Worm (Caenorhabditis elegans) whole organism, L4 larva: ENCODE measurements around the gene unc-104.

Experiments
- D1046.2 ChIP-seq: fragments of 200-800 bp; sonication (Bioruptor generic); IDR thresholded peaks from 2 replicates; pipeline ENCODE4 v1.3.6; 2022; ENCODE audit warnings: missing genetic modification characterization, missing compliant biosample characterization
- F26F4.8 ChIP-seq: fragments of 200-800 bp; sonication (Bioruptor generic); conservative IDR thresholded peaks from 2 replicates; pipeline ENCODE4 v1.3.6; 2022; ENCODE audit warnings: missing genetic modification characterization, missing compliant biosample characterization
- F37D6.2 ChIP-seq: sonication (generic microtip); optimal IDR thresholded peaks from 2 replicates; lab custom pipeline; 2016; ENCODE audit warnings: mild to moderate bottlenecking, missing genetic modification characterization, missing compliant biosample characterization
- F49E8.2 ChIP-seq: sonication (generic microtip); optimal IDR thresholded peaks from 2 replicates; lab custom pipeline; 2016; ENCODE audit warnings: missing compliant biosample characterization, mild to moderate bottlenecking, missing genetic modification characterization, borderline replicate concordance
- T20F7.1 ChIP-seq: fragments of 200-800 bp; sonication (Bioruptor generic); optimal IDR thresholded peaks from 2 replicates; lab custom pipeline; 2018; ENCODE audit warnings: mild to moderate bottlenecking, missing genetic modification characterization, missing compliant biosample characterization
- Y5F2A.4 ChIP-seq: fragments of 200-800 bp; sonication (Bioruptor generic); optimal IDR thresholded peaks from 2 replicates; lab custom pipeline; 2018; ENCODE audit warnings: mild to moderate bottlenecking, missing genetic modification characterization, missing compliant biosample characterization
- aha-1 ChIP-seq: fragments of 150-350 bp; peaks from one replicate; lab custom pipeline; 2014; ENCODE audit warnings: missing biosample characterization, missing genetic modification characterization
- attf-4 ChIP-seq: sonication (generic microtip); optimal IDR thresholded peaks from 3 replicates; lab custom pipeline; 2017; ENCODE audit warnings: missing biosample characterization, missing genetic modification characterization
- ceh-20 ChIP-seq: fragments of 200-800 bp; sonication (Bioruptor generic); IDR thresholded peaks from 2 replicates; pipeline ENCODE4 v1.3.6; 2022; ENCODE audit warnings: missing genetic modification reagents, missing genetic modification characterization, missing compliant biosample characterization
- ces-1 ChIP-seq: fragments of 150-350 bp; sonication (generic microtip); optimal IDR thresholded peaks from 4 replicates; lab custom pipeline; 2014; ENCODE audit warnings: missing biosample characterization, missing genetic modification reagents, missing genetic modification characterization
- daf-12 ChIP-seq: fragments of 150-350 bp; optimal IDR thresholded peaks from 2 replicates; lab custom pipeline; 2014; ENCODE audit warnings: missing biosample characterization, missing genetic modification reagents, missing genetic modification characterization
- daf-16 ChIP-seq, 3 experiments: sonication (generic microtip); optimal IDR thresholded peaks; 2 replicates each; lab custom pipeline; 2016 to 2017; ENCODE audit warnings: missing genetic modification characterization in 3 of 3, missing genetic modification reagents in 3 of 3, mild to moderate bottlenecking in 2 of 3, missing compliant biosample characterization in 2 of 3, missing biosample characterization in 1 of 3, moderate library complexity in 1 of 3
- dmd-6 ChIP-seq: fragments of 200-800 bp; sonication (Bioruptor generic); IDR thresholded peaks from 2 replicates; pipeline ENCODE4 v1.3.6; 2022; ENCODE audit warnings: missing genetic modification reagents, missing genetic modification characterization, missing compliant biosample characterization
- dmd-9 ChIP-seq: fragments of 200-800 bp; sonication (Bioruptor generic); IDR thresholded peaks from 2 replicates; pipeline ENCODE4 v1.3.6; 2022; ENCODE audit warnings: missing genetic modification reagents, missing genetic modification characterization, missing compliant biosample characterization
- dve-1 ChIP-seq: sonication (generic microtip); optimal IDR thresholded peaks from 2 replicates; lab custom pipeline; 2017; ENCODE audit warnings: antibody characterized with exemption, mild to moderate bottlenecking, missing genetic modification characterization, missing compliant biosample characterization; ENCODE audit not compliant: insufficient read depth
- fkh-10 ChIP-seq: fragments of 150-350 bp; optimal IDR thresholded peaks from 2 replicates; lab custom pipeline; 2014; ENCODE audit warnings: missing biosample characterization, missing genetic modification reagents, missing genetic modification characterization
- hif-1 ChIP-seq, 2 experiments: sonication (generic microtip); optimal IDR thresholded peaks; 2 replicates each; lab custom pipeline; 2016 to 2017; ENCODE audit warnings: missing compliant biosample characterization in 2 of 2, missing genetic modification characterization in 2 of 2, missing genetic modification reagents in 2 of 2, missing genotype in 2 of 2, mild to moderate bottlenecking in 1 of 2
- hlh-11 ChIP-seq: fragments of 200-800 bp; sonication (Bioruptor generic); optimal IDR thresholded peaks from 2 replicates; lab custom pipeline; 2018; ENCODE audit warnings: mild to moderate bottlenecking, missing genetic modification characterization, missing compliant biosample characterization
- jun-1 ChIP-seq: fragments of 150-350 bp; optimal IDR thresholded peaks from 2 replicates; lab custom pipeline; 2014; ENCODE audit warnings: missing biosample characterization, missing genetic modification reagents, missing genetic modification characterization
- lin-15B ChIP-seq: fragments of 150-350 bp; sonication (generic microtip); optimal IDR thresholded peaks from 3 replicates; lab custom pipeline; 2014; ENCODE audit warnings: missing biosample characterization, missing genetic modification characterization
- lin-38 ChIP-seq: fragments of 200-800 bp; sonication (Bioruptor generic); IDR thresholded peaks from 2 replicates; pipeline ENCODE4 v1.3.6; 2022; ENCODE audit warnings: missing genetic modification reagents, missing genetic modification characterization, missing compliant biosample characterization
- lin-39 ChIP-seq: fragments of 150-350 bp; optimal IDR thresholded peaks from 2 replicates; lab custom pipeline; 2014; ENCODE audit warnings: missing biosample characterization, missing genetic modification reagents, missing genetic modification characterization
- madf-9 ChIP-seq: fragments of 200-800 bp; sonication (Bioruptor generic); conservative IDR thresholded peaks from 2 replicates; pipeline ENCODE4 v1.3.6; 2022; ENCODE audit warnings: missing genetic modification reagents, missing genetic modification characterization, missing compliant biosample characterization
- mdl-1 ChIP-seq, 2 experiments: fragments of 150-350 bp in 1 of 2; sonication (generic microtip) in 1 of 2; optimal IDR thresholded peaks; 2 replicates each; lab custom pipeline; 2014 to 2017; ENCODE audit warnings: missing biosample characterization in 2 of 2, missing genetic modification characterization in 2 of 2
- mep-1 ChIP-seq: fragments of 150-350 bp; sonication (generic microtip); optimal IDR thresholded peaks from 3 replicates; lab custom pipeline; 2014; ENCODE audit warnings: missing biosample characterization, missing genetic modification characterization
- mxl-3 ChIP-seq: fragments of 200-800 bp; sonication (Bioruptor generic); optimal IDR thresholded peaks from 2 replicates; lab custom pipeline; 2018; ENCODE audit warnings: mild to moderate bottlenecking, missing genetic modification characterization, missing compliant biosample characterization
- nhr-102 ChIP-seq: sonication (generic microtip); optimal IDR thresholded peaks from 2 replicates; lab custom pipeline; 2016; ENCODE audit warnings: mild to moderate bottlenecking, missing genetic modification characterization, moderate library complexity, missing compliant biosample characterization
- nhr-11 ChIP-seq: fragments of 150-350 bp; optimal IDR thresholded peaks from 2 replicates; lab custom pipeline; 2014; ENCODE audit warnings: missing biosample characterization, missing genetic modification characterization
- nhr-28 ChIP-seq: fragments of 150-350 bp; optimal IDR thresholded peaks from 2 replicates; lab custom pipeline; 2014; ENCODE audit warnings: missing biosample characterization, missing genetic modification characterization
- nhr-41 ChIP-seq: fragments of 200-800 bp; sonication (Bioruptor generic); IDR thresholded peaks from 2 replicates; pipeline ENCODE4 v1.3.6; 2022; ENCODE audit warnings: missing genetic modification reagents, missing genetic modification characterization, missing compliant biosample characterization
- nhr-42 ChIP-seq: fragments of 200-800 bp; sonication (Bioruptor generic); IDR thresholded peaks from 2 replicates; pipeline ENCODE4 v1.3.6; 2022; ENCODE audit warnings: missing genetic modification characterization, missing compliant biosample characterization
- nhr-77 ChIP-seq: fragments of 150-350 bp; optimal IDR thresholded peaks from 2 replicates; lab custom pipeline; 2014; ENCODE audit warnings: missing biosample characterization, missing genetic modification characterization
- php-3 ChIP-seq: fragments of 200-800 bp; sonication (Bioruptor generic); IDR thresholded peaks from 2 replicates; pipeline ENCODE4 v1.3.6; 2022; ENCODE audit warnings: missing genetic modification reagents, missing genetic modification characterization, missing compliant biosample characterization
- pqm-1 ChIP-seq: sonication (generic microtip); optimal IDR thresholded peaks from 2 replicates; lab custom pipeline; 2017; ENCODE audit warnings: missing biosample characterization, missing genetic modification characterization
- rbr-2 ChIP-seq: sonication (generic microtip); optimal IDR thresholded peaks from 2 replicates; lab custom pipeline; 2016; ENCODE audit warnings: missing genotype, missing genetic modification characterization, missing compliant biosample characterization
- saeg-2 ChIP-seq: fragments of 200-800 bp; sonication (Bioruptor generic); IDR thresholded peaks from 2 replicates; pipeline ENCODE4 v1.3.6; 2022; ENCODE audit warnings: missing genetic modification reagents, missing genetic modification characterization, missing compliant biosample characterization
- sdz-12 ChIP-seq: fragments of 200-800 bp; sonication (Bioruptor generic); optimal IDR thresholded peaks from 2 replicates; lab custom pipeline; 2018; ENCODE audit warnings: mild to moderate bottlenecking, missing genetic modification characterization, missing compliant biosample characterization
- set-16 ChIP-seq: fragments of 200-800 bp; sonication (Bioruptor generic); IDR thresholded peaks from 2 replicates; pipeline ENCODE4 v1.3.6; 2022; ENCODE audit warnings: missing genetic modification reagents, missing genetic modification characterization, missing compliant biosample characterization
- skn-1 ChIP-seq: fragments of 150-350 bp; optimal IDR thresholded peaks from 2 replicates; lab custom pipeline; 2014; ENCODE audit warnings: missing biosample characterization, missing genetic modification characterization
- snpc-1.2 ChIP-seq: fragments of 200-800 bp; sonication (Bioruptor generic); IDR thresholded peaks from 2 replicates; pipeline ENCODE4 v1.3.6; 2022; ENCODE audit warnings: missing genetic modification reagents, missing genetic modification characterization, missing compliant biosample characterization
- spr-1 ChIP-seq: sonication (generic microtip); optimal IDR thresholded peaks from 2 replicates; lab custom pipeline; 2016; ENCODE audit warnings: mild to moderate bottlenecking, missing genetic modification characterization, missing compliant biosample characterization
- tra-1 ChIP-seq: fragments of 200-800 bp; sonication (Bioruptor generic); IDR thresholded peaks from 2 replicates; pipeline ENCODE4 v1.3.6; 2022; ENCODE audit warnings: missing genetic modification reagents, missing genetic modification characterization, missing compliant biosample characterization
- unc-62 ChIP-seq, 3 experiments: fragments of 150-350 bp in 1 of 3; sonication (generic microtip); optimal IDR thresholded peaks in 2 of 3; peaks in 1 of 3; 1 replicate in 1 of 3; 2 replicates in 2 of 3; lab custom pipeline; 2014 to 2017; ENCODE audit warnings: missing biosample characterization in 3 of 3, missing genetic modification characterization in 3 of 3, missing genetic modification reagents in 3 of 3, missing genotype in 1 of 3
- vab-7 ChIP-seq: fragments of 200-800 bp; sonication (Bioruptor generic); IDR thresholded peaks from 2 replicates; pipeline ENCODE4 v1.3.6; 2022; ENCODE audit warnings: missing genetic modification reagents, missing genetic modification characterization, missing compliant biosample characterization
- zfp-2 ChIP-seq: sonication (generic microtip); optimal IDR thresholded peaks from 2 replicates; lab custom pipeline; 2016; ENCODE audit warnings: mild to moderate bottlenecking, missing genetic modification characterization, missing compliant biosample characterization
- zfp-3 ChIP-seq: fragments of 200-800 bp; sonication (Bioruptor generic); conservative IDR thresholded peaks from 2 replicates; pipeline ENCODE4 v1.3.6; 2022; ENCODE audit warnings: missing genetic modification reagents, missing genetic modification characterization, missing compliant biosample characterization
- zip-11 ChIP-seq: fragments of 200-800 bp; sonication (Bioruptor generic); IDR thresholded peaks from 2 replicates; pipeline ENCODE4 v1.3.6; 2022; ENCODE audit warnings: missing genetic modification characterization, missing compliant biosample characterization
- zip-2 ChIP-seq: fragments of 150-350 bp; optimal IDR thresholded peaks from 2 replicates; lab custom pipeline; 2014; ENCODE audit warnings: missing biosample characterization, missing genetic modification characterization
- ztf-7 ChIP-seq: fragments of 150-350 bp; optimal IDR thresholded peaks from 2 replicates; lab custom pipeline; 2014; ENCODE audit warnings: missing biosample characterization, missing genetic modification characterization

Gene unc-104

ce11 chrII:7059274-7059757, 64.5 kb downstream of the unc-104 start (continued):
- TF ChIP-seq unc-62 (GFP tag; optimal IDR thresholded peaks at IDR 0.05 in 1 of 2; lab: Kevin White, UChicago) (peak in 1 of 2 experiments; percentile 82), unc-62 (tag; optimal IDR thresholded peaks at IDR 0.05; lab: Kevin White, UChicago) (no peak), pqm-1 (tag; lab: Kevin White, UChicago) (peak; percentile 57), dmd-9 (GFP tag; lab: Robert Waterston, UW) (no peak), php-3 (GFP tag; lab: Robert Waterston, UW) (peak; percentile 51), snpc-1.2 (GFP tag; lab: Robert Waterston, UW) (no peak), nhr-41 (GFP tag; lab: Robert Waterston, UW) (no peak), zip-11 (GFP tag; lab: Robert Waterston, UW) (no peak), ztf-7 (no peak), set-16 (GFP tag; lab: Robert Waterston, UW) (no peak), rbr-2 (no peak), mdl-1 (tag; optimal IDR thresholded peaks at IDR 0.05; lab: Kevin White, UChicago) (peak in 1 of 2 experiments; percentile 88), fkh-10 (GFP tag; lab: Kevin White, UChicago) (no peak), Y5F2A.4 (GFP tag; lab: Kevin White, UChicago) (no peak), sdz-12 (GFP tag; lab: Kevin White, UChicago) (no peak), dve-1 (peak; percentile 69), nhr-11 (no peak), lin-39 (no peak), saeg-2 (GFP tag; lab: Robert Waterston, UW) (no peak), lin-38 (GFP tag; lab: Robert Waterston, UW) (peak; percentile 11; the same call in 1 of the 2 replicates), F37D6.2 (no peak), spr-1 (no peak), zfp-2 (no peak), hif-1 (tag; optimal IDR thresholded peaks at IDR 0.05; lab: Kevin White, UChicago) (no peak), ces-1 (GFP tag; lab: Kevin White, UChicago) (no peak), F26F4.8 (no peak), vab-7 (GFP tag; lab: Robert Waterston, UW) (no peak), D1046.2 (GFP tag; lab: Robert Waterston, UW) (no peak), aha-1 (tag; lab: Kevin White, UChicago) (peak; percentile 80), lin-15B (tag; lab: Kevin White, UChicago) (no peak), dmd-6 (GFP tag; lab: Robert Waterston, UW) (peak; percentile 84), attf-4 (tag; lab: Kevin White, UChicago) (no peak), daf-12 (tag; lab: Kevin White, UChicago) (no peak), F49E8.2 (tag; lab: Kevin White, UChicago) (no peak), T20F7.1 (GFP tag; lab: Kevin White, UChicago) (no peak), mep-1 (peak; percentile 53), skn-1 (tag; lab: Kevin White, UChicago) (no peak)

ce11 chrII:7060202-7060601, 65.4 kb downstream of the unc-104 start:
- peak; percentile 77 for TF ChIP-seq zfp-3 (GFP tag; lab: Robert Waterston, UW)
- TF ChIP-seq hlh-11 (tag; lab: Kevin White, UChicago) = peak; percentile 92
- TF ChIP-seq jun-1 (tag; lab: Kevin White, UChicago) = no peak
- peak; percentile 83 for TF ChIP-seq mxl-3
- TF ChIP-seq snpc-1.2 (GFP tag; lab: Robert Waterston, UW) = no peak
- no peak for TF ChIP-seq rbr-2
- TF ChIP-seq pqm-1 (tag; lab: Kevin White, UChicago) = peak; percentile 91
- TF ChIP-seq zip-2 = peak; percentile 14
- TF ChIP-seq nhr-28 (tag; lab: Kevin White, UChicago) = peak; percentile 28
- peak; percentile 77 for TF ChIP-seq nhr-41 (GFP tag; lab: Robert Waterston, UW)
- TF ChIP-seq dmd-6 (GFP tag; lab: Robert Waterston, UW) = peak; percentile 98
- TF ChIP-seq dve-1 = peak; percentile 84
- TF ChIP-seq nhr-77 (tag; lab: Kevin White, UChicago) = peak; percentile 68
- peak; percentile 87 for TF ChIP-seq tra-1 (GFP tag; lab: Robert Waterston, UW)
- TF ChIP-seq php-3 (GFP tag; lab: Robert Waterston, UW) = peak; percentile 96
- peak; percentile 42; the same call in 1 of the 2 replicates for TF ChIP-seq ceh-20 (GFP tag; lab: Robert Waterston, UW)
- no peak for TF ChIP-seq nhr-42
- TF ChIP-seq zip-11 (GFP tag; lab: Robert Waterston, UW) = no peak
- peak; percentile 60 for TF ChIP-seq nhr-102 (tag; lab: Kevin White, UChicago)
- TF ChIP-seq unc-62 (GFP tag; optimal IDR thresholded peaks at IDR 0.05 in 1 of 2; lab: Kevin White, UChicago) = peak in 1 of 2 experiments; percentile 77
- no peak for TF ChIP-seq unc-62 (tag; optimal IDR thresholded peaks at IDR 0.05; lab: Kevin White, UChicago)
- 0 out of 2 replicates have a peak, but pooled peaks have one; percentile 28 for TF ChIP-seq madf-9 (GFP tag; lab: Robert Waterston, UW)
- TF ChIP-seq daf-16 (GFP tag; optimal IDR thresholded peaks at IDR 0.05; lab: Kevin White, UChicago) = peak in 1 of 2 experiments; percentile 71
- TF ChIP-seq daf-16 (tag; optimal IDR thresholded peaks at IDR 0.05; lab: Kevin White, UChicago) = peak; percentile 93
- TF ChIP-seq attf-4 (tag; lab: Kevin White, UChicago) = no peak
